Fruit fly (Drosophila melanogaster) whole organism, embryonic: ENCODE data around the gene Etfb.

ENCODE experiments used
- Adf1 ChIP-seq: fragments of 200-800 bp; sonication (Bioruptor generic); IDR thresholded peaks from 2 replicates; pipeline ENCODE4 v1.3.6; 2022; ENCODE audit warnings: missing biosample characterization, missing genetic modification characterization
- Atf3 ChIP-seq: fragments of 200-800 bp; sonication (Bioruptor generic); optimal IDR thresholded peaks from 3 replicates; lab custom pipeline; 2016; ENCODE audit warnings: missing biosample characterization, missing genetic modification characterization
- BEAF-32 ChIP-seq: fragments of 200-800 bp; sonication (Bioruptor generic); optimal IDR thresholded peaks from 3 replicates; lab custom pipeline; 2017; ENCODE audit warnings: missing biosample characterization, missing genetic modification characterization, mild to moderate bottlenecking, moderate library complexity, missing genetic modification reagents
- CG10274 ChIP-seq: fragments of 200-800 bp; sonication (Bioruptor generic); optimal IDR thresholded peaks from 3 replicates; lab custom pipeline; 2017; ENCODE audit warnings: missing biosample characterization, mild to moderate bottlenecking, missing genetic modification characterization
- CG10321 ChIP-seq: fragments of 200-800 bp; sonication (Bioruptor generic); IDR thresholded peaks from 2 replicates; pipeline ENCODE4 v1.3.6; 2022; ENCODE audit warnings: missing biosample characterization, missing genetic modification characterization
- CG10543 ChIP-seq: fragments of 200-800 bp; sonication (Bioruptor generic); optimal IDR thresholded peaks from 3 replicates; lab custom pipeline; 2017; ENCODE audit warnings: missing biosample characterization, mild to moderate bottlenecking, missing genetic modification characterization, moderate library complexity
- CG10979 ChIP-seq: fragments of 200-800 bp; sonication (Bioruptor generic); optimal IDR thresholded peaks from 2 replicates; lab custom pipeline; 2018; ENCODE audit warnings: missing biosample characterization, mild to moderate bottlenecking, missing genetic modification characterization, moderate library complexity
- CG15011 ChIP-seq: fragments of 200-800 bp; sonication (Bioruptor generic); optimal IDR thresholded peaks from 3 replicates; lab custom pipeline; 2018; ENCODE audit warnings: missing biosample characterization, mild to moderate bottlenecking, missing genetic modification characterization
- CG15073 ChIP-seq: fragments of 200-800 bp; sonication (Bioruptor generic); optimal IDR thresholded peaks from 2 replicates; lab custom pipeline; 2016; ENCODE audit warnings: missing biosample characterization, missing genetic modification characterization
- CG2129 ChIP-seq: fragments of 200-800 bp; sonication (Bioruptor generic); IDR thresholded peaks from 2 replicates; pipeline ENCODE4 v1.3.6; 2022; ENCODE audit warnings: missing biosample characterization, missing genetic modification characterization; ENCODE audit not compliant: partially characterized antibody
- CG2875 ChIP-seq: fragments of 200-800 bp; sonication (Bioruptor generic); optimal IDR thresholded peaks from 2 replicates; lab custom pipeline; 2017; ENCODE audit warnings: missing biosample characterization, mild to moderate bottlenecking, missing genetic modification characterization, missing genetic modification reagents
- CG31224 ChIP-seq: fragments of 200-800 bp; sonication (Bioruptor generic); IDR thresholded peaks from 2 replicates; pipeline ENCODE4 v1.3.6; 2022; ENCODE audit warnings: missing biosample characterization, missing genetic modification characterization
- CG31441 ChIP-seq: fragments of 200-800 bp; sonication (Bioruptor generic); IDR thresholded peaks from 2 replicates; pipeline ENCODE4 v1.3.6; 2022; ENCODE audit warnings: missing biosample characterization, missing genetic modification characterization
- CG3281 ChIP-seq: fragments of 200-800 bp; sonication (Bioruptor generic); optimal IDR thresholded peaks from 3 replicates; lab custom pipeline; 2017; ENCODE audit warnings: missing biosample characterization, mild to moderate bottlenecking, missing genetic modification characterization
- CG4282 ChIP-seq: fragments of 200-800 bp; sonication (Bioruptor generic); optimal IDR thresholded peaks from 2 replicates; lab custom pipeline; 2016; ENCODE audit warnings: missing biosample characterization, missing genetic modification characterization
- CG4424 ChIP-seq: fragments of 200-800 bp; sonication (Bioruptor generic); optimal IDR thresholded peaks from 3 replicates; lab custom pipeline; 2016; ENCODE audit warnings: missing biosample characterization, missing genetic modification characterization
- CG6272 ChIP-seq: fragments of 200-800 bp; sonication (Bioruptor generic); IDR thresholded peaks from 2 replicates; pipeline ENCODE4 v1.3.6; 2022; ENCODE audit warnings: missing biosample characterization, missing genetic modification characterization
- CG6854 ChIP-seq: fragments of 200-800 bp; sonication (Bioruptor generic); optimal IDR thresholded peaks from 3 replicates; lab custom pipeline; 2017; ENCODE audit warnings: missing biosample characterization, mild to moderate bottlenecking, missing genetic modification characterization
- CG7556 ChIP-seq: fragments of 200-800 bp; sonication (Bioruptor generic); optimal IDR thresholded peaks from 2 replicates; lab custom pipeline; 2017; ENCODE audit warnings: missing biosample characterization, mild to moderate bottlenecking, missing genetic modification characterization
- CG7839 ChIP-seq: fragments of 200-800 bp; sonication (Bioruptor generic); optimal IDR thresholded peaks from 3 replicates; lab custom pipeline; 2018; ENCODE audit warnings: missing biosample characterization, mild to moderate bottlenecking, missing genetic modification characterization, moderate library complexity
- CG8765 ChIP-seq: fragments of 200-800 bp; sonication (Bioruptor generic); IDR thresholded peaks from 2 replicates; pipeline ENCODE4 v1.3.6; 2022; ENCODE audit warnings: missing biosample characterization, missing genetic modification characterization
- CG9215 ChIP-seq: fragments of 200-800 bp; sonication (Bioruptor generic); IDR thresholded peaks from 2 replicates; pipeline ENCODE4 v1.3.6; 2022; ENCODE audit warnings: missing biosample characterization, missing genetic modification characterization
- CG9727 ChIP-seq: fragments of 200-800 bp; sonication (Bioruptor generic); optimal IDR thresholded peaks from 3 replicates; lab custom pipeline; 2017; ENCODE audit warnings: missing biosample characterization, mild to moderate bottlenecking, missing genetic modification characterization
- D19A ChIP-seq: fragments of 200-800 bp; optimal IDR thresholded peaks from 3 replicates; lab custom pipeline; 2019; ENCODE audit warnings: missing biosample characterization, mild to moderate bottlenecking, missing genetic modification characterization, moderate library complexity
- Dp ChIP-seq: fragments of 200-800 bp; sonication (Bioruptor generic); optimal IDR thresholded peaks from 2 replicates; lab custom pipeline; 2018; ENCODE audit warnings: missing biosample characterization, mild to moderate bottlenecking, missing genetic modification characterization, moderate library complexity
- E2f1 ChIP-seq: fragments of 200-800 bp; sonication (Bioruptor generic); IDR thresholded peaks from 2 replicates; pipeline ENCODE4 v1.3.6; 2022; ENCODE audit warnings: missing biosample characterization, missing genetic modification characterization
- Kr ChIP-seq: fragments of 200-800 bp; sonication (Bioruptor generic); optimal IDR thresholded peaks from 2 replicates; lab custom pipeline; 2017; ENCODE audit warnings: missing biosample characterization, mild to moderate bottlenecking, missing genetic modification characterization
- Rfx ChIP-seq: fragments of 200-800 bp; sonication (Bioruptor generic); IDR thresholded peaks from 2 replicates; pipeline ENCODE4 v1.3.6; 2022; ENCODE audit warnings: missing biosample characterization, missing genetic modification characterization
- YL-1 ChIP-seq: fragments of 200-800 bp; sonication (Bioruptor generic); optimal IDR thresholded peaks from 3 replicates; lab custom pipeline; 2017; ENCODE audit warnings: missing biosample characterization, mild to moderate bottlenecking, missing genetic modification characterization
- chinmo ChIP-seq: fragments of 200-800 bp; sonication (Bioruptor generic); IDR thresholded peaks from 4 replicates; pipeline ENCODE4 v1.3.6; 2022; ENCODE audit warnings: missing biosample characterization, missing genetic modification characterization; ENCODE audit not compliant: partially characterized antibody
- dati ChIP-seq: fragments of 200-800 bp; sonication (Bioruptor generic); IDR thresholded peaks from 2 replicates; pipeline ENCODE4 v1.3.6; 2022; ENCODE audit warnings: missing biosample characterization, missing genetic modification characterization
- dimm ChIP-seq: fragments of 200-800 bp; sonication (Bioruptor generic); IDR thresholded peaks from 2 replicates; pipeline ENCODE4 v1.3.6; 2022; ENCODE audit warnings: missing biosample characterization, missing genetic modification characterization
- dysf ChIP-seq: fragments of 200-800 bp; sonication (Bioruptor generic); IDR thresholded peaks from 3 replicates; pipeline ENCODE4 v1.3.6; 2022; ENCODE audit warnings: missing biosample characterization, missing genetic modification characterization
- grn ChIP-seq: fragments of 200-800 bp; sonication (Bioruptor generic); optimal IDR thresholded peaks from 3 replicates; lab custom pipeline; 2017; ENCODE audit warnings: missing biosample characterization, missing genetic modification characterization
- gsb-n ChIP-seq: fragments of 200-800 bp; sonication (Bioruptor generic); optimal IDR thresholded peaks from 3 replicates; lab custom pipeline; 2018; ENCODE audit warnings: missing biosample characterization, mild to moderate bottlenecking, missing genetic modification characterization
- her ChIP-seq: fragments of 200-800 bp; sonication (Bioruptor generic); optimal IDR thresholded peaks from 2 replicates; lab custom pipeline; 2016; ENCODE audit warnings: missing biosample characterization, missing genetic modification characterization
- klu ChIP-seq: fragments of 200-800 bp; sonication (Bioruptor generic); IDR thresholded peaks from 2 replicates; pipeline ENCODE4 v1.3.6; 2022; ENCODE audit warnings: missing biosample characterization, missing genetic modification characterization
- pb ChIP-seq: fragments of 200-800 bp; sonication (Bioruptor generic); optimal IDR thresholded peaks from 3 replicates; lab custom pipeline; 2016; ENCODE audit warnings: missing biosample characterization, missing genetic modification characterization
- peb ChIP-seq: fragments of 200-800 bp; sonication (Bioruptor generic); IDR thresholded peaks from 2 replicates; pipeline ENCODE4 v1.3.6; 2022; ENCODE audit warnings: missing biosample characterization, missing genetic modification characterization
- phol ChIP-seq: fragments of 200-800 bp; sonication (Bioruptor generic); optimal IDR thresholded peaks from 3 replicates; lab custom pipeline; 2018; ENCODE audit warnings: missing biosample characterization, mild to moderate bottlenecking, missing genetic modification characterization, moderate library complexity
- prd ChIP-seq, 3 experiments: fragments of >200 bp in 2 of 3; fragments of 200-800 bp in 1 of 3; sonication (Bioruptor generic) in 1 of 3; optimal IDR thresholded peaks in 2 of 3; IDR thresholded peaks in 1 of 3; 2 replicates in 2 of 3; 3 replicates in 1 of 3; pipeline versions ENCODE4 v1.3.6 to Lab custom; 2017 to 2022; ENCODE audit warnings: missing biosample characterization in 1 of 3, missing genetic modification characterization in 1 of 3
- pzg ChIP-seq: fragments of 200-800 bp; sonication (Bioruptor generic); optimal IDR thresholded peaks from 3 replicates; lab custom pipeline; 2018; ENCODE audit warnings: missing biosample characterization, mild to moderate bottlenecking, missing genetic modification characterization, moderate library complexity
- ro ChIP-seq: fragments of 200-800 bp; sonication (Bioruptor generic); IDR thresholded peaks from 2 replicates; pipeline ENCODE4 v1.3.6; 2022; ENCODE audit warnings: missing biosample characterization, missing genetic modification characterization
- row ChIP-seq: fragments of 200-800 bp; sonication (Bioruptor generic); IDR thresholded peaks from 3 replicates; pipeline ENCODE4 v1.3.6; 2022; ENCODE audit warnings: missing biosample characterization, missing genetic modification characterization
- stc ChIP-seq: fragments of 200-800 bp; sonication (Bioruptor generic); IDR thresholded peaks from 2 replicates; pipeline ENCODE4 v1.3.6; 2022; ENCODE audit warnings: missing biosample characterization, missing genetic modification characterization
- tap ChIP-seq: fragments of 200-800 bp; optimal IDR thresholded peaks from 3 replicates; lab custom pipeline; 2019; ENCODE audit warnings: missing biosample characterization, mild to moderate bottlenecking, missing genetic modification characterization, moderate library complexity
- wor ChIP-seq: fragments of 200-800 bp; sonication (Bioruptor generic); IDR thresholded peaks from 2 replicates; pipeline ENCODE4 v1.3.6; 2022; ENCODE audit warnings: missing biosample characterization, missing genetic modification characterization
- yki ChIP-seq: fragments of >200 bp; optimal IDR thresholded peaks from 3 replicates; lab custom pipeline; 2018
- zf30C ChIP-seq: fragments of 200-800 bp; sonication (Bioruptor generic); optimal IDR thresholded peaks from 3 replicates; lab custom pipeline; 2018; ENCODE audit warnings: missing biosample characterization, mild to moderate bottlenecking, missing genetic modification characterization
- zfh1 ChIP-seq: fragments of 200-800 bp; sonication (Bioruptor generic); IDR thresholded peaks from 3 replicates; pipeline ENCODE4 v1.3.6; 2022; ENCODE audit warnings: missing biosample characterization, missing genetic modification characterization

Gene Etfb

DNA sequence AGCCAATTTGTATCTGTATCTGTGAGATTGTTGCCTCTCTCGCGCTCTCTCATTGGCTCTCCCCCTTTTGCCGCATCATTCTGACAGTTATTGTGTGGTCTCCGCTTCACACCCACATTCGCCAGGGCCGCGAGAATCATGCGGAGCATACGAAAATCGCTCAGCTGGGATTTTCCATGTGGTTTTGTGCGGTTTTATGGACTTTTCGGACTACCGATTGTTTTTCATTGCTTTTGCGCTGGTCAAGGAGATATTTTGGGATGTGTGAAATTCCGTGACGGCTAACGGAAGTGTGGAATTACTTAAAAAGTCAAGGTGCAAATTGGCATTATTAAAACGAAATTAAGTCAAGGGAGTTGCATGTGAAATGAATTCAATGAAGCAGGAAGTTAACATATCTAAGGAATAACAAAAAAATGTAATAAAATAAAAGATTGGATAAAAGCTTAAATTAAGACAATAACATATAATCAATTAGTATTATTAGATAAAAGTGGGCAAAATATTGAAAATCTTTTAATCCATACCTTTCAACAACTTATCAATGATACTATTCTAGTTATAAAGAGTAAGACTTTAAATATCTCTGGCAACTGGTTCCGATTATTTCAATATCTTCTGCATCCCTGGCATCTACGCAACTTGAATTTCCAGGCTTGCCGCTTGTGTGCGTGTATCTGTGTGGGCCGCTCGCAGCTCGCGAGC is 30.5 kb downstream of the Etfb start (continued):
- no peak for TF ChIP-seq gsb-n
- no peak for TF ChIP-seq YL-1 (GFP tag; lab: Kevin White, UChicago)
- TF ChIP-seq Adf1: no peak
- no peak for TF ChIP-seq D19A (tag; lab: Kevin White, UChicago)
- peak; percentile 1 for TF ChIP-seq tap
- TF ChIP-seq CG4424 (GFP tag; lab: Kevin White, UChicago): peak; percentile 62
- TF ChIP-seq CG10274 (GFP tag; lab: Kevin White, UChicago): peak; percentile 15
- TF ChIP-seq CG15011: peak; percentile 8
- no peak for TF ChIP-seq ro (GFP tag; lab: Robert Waterston, UW)
- no peak for TF ChIP-seq Atf3
- TF ChIP-seq row: peak; percentile 82
- no peak for TF ChIP-seq CG4282 (GFP tag; lab: Kevin White, UChicago)
- no peak for TF ChIP-seq klu
- TF ChIP-seq phol: peak; percentile 45
- no peak for TF ChIP-seq CG10979 (tag; lab: Kevin White, UChicago)
- TF ChIP-seq CG7839 (tag; lab: Kevin White, UChicago): peak; percentile 45
- no peak for TF ChIP-seq dimm (GFP tag; lab: Robert Waterston, UW)
- TF ChIP-seq BEAF-32 (GFP tag; lab: Kevin White, UChicago): peak; percentile 64
- no peak for TF ChIP-seq her (GFP tag; lab: Kevin White, UChicago)
- no peak for TF ChIP-seq Kr (GFP tag; lab: Kevin White, UChicago)
- TF ChIP-seq pb (GFP tag; lab: Kevin White, UChicago): no peak
- no peak for TF ChIP-seq CG2875 (GFP tag; lab: Kevin White, UChicago)
- TF ChIP-seq E2f1: no peak
- peak; percentile 48; the same call in 1 of the 2 replicates for TF ChIP-seq CG8765 (GFP tag; lab: Robert Waterston, UW)
- TF ChIP-seq CG3281: peak; percentile 48
- peak; percentile 59 for TF ChIP-seq yki (lab: Kevin White, UChicago)
- TF ChIP-seq Rfx (GFP tag; lab: Robert Waterston, UW): peak; percentile 71
- TF ChIP-seq CG10543 (GFP tag; lab: Kevin White, UChicago): peak; percentile 23
- TF ChIP-seq stc (GFP tag; lab: Robert Waterston, UW): no peak
- TF ChIP-seq dysf (GFP tag; lab: Robert Waterston, UW): 0 out of 3 replicates have a peak, but pooled peaks have one; percentile 33
- no peak for TF ChIP-seq CG6854 (GFP tag; lab: Kevin White, UChicago)
- no peak for TF ChIP-seq peb
- no peak for TF ChIP-seq grn (GFP tag; lab: Kevin White, UChicago)
- TF ChIP-seq dati (GFP tag; lab: Robert Waterston, UW): no peak
- TF ChIP-seq CG6272 (GFP tag; lab: Robert Waterston, UW): peak; percentile 46
- TF ChIP-seq chinmo (GFP tag; lab: Robert Waterston, UW): 0 out of 4 replicates have a peak, but pooled peaks have one; percentile 8
- no peak for TF ChIP-seq CG31224
- TF ChIP-seq wor (GFP tag; lab: Robert Waterston, UW): no peak
- TF ChIP-seq zfh1 (GFP tag; lab: Robert Waterston, UW): peak; percentile 32; the same call in 1 of the 3 replicates
- peak; percentile 32; the same call in 1 of the 2 replicates for TF ChIP-seq CG31441 (GFP tag; lab: Robert Waterston, UW)
- no peak for TF ChIP-seq CG10321
- no peak for TF ChIP-seq prd (optimal IDR thresholded peaks at IDR 0.05; lab: Kevin White, UChicago)
- TF ChIP-seq prd (GFP tag; IDR thresholded peaks at IDR 0.05; lab: Robert Waterston, UW): peak; percentile 51; the same call in 2 of the 3 replicates
- no peak for TF ChIP-seq CG2129
- peak; percentile 69 for TF ChIP-seq CG7556
- no peak for TF ChIP-seq zf30C
- peak; percentile 4 for TF ChIP-seq pzg
- TF ChIP-seq Dp (GFP tag; lab: Kevin White, UChicago): no peak
- no peak for TF ChIP-seq CG15073
- peak; percentile 69 for TF ChIP-seq CG9727 (GFP tag; lab: Kevin White, UChicago)
- TF ChIP-seq CG9215 (GFP tag; lab: Robert Waterston, UW): peak; percentile 32; the same call in 1 of the 2 replicates
